Worm (Caenorhabditis elegans): ENCODE data around the gene nipa-1.

- no peak for TF ChIP-seq rnt-1 (tag; optimal IDR thresholded peaks at IDR 0.05)
- no peak for TF ChIP-seq efl-3 (GFP tag; optimal IDR thresholded peaks at IDR 0.05)
- no peak for TF ChIP-seq ztf-4 (tag; optimal IDR thresholded peaks at IDR 0.05)
- TF ChIP-seq vab-15 (tag; optimal IDR thresholded peaks at IDR 0.05), result no peak
- no peak for TF ChIP-seq nhr-77 (tag; optimal IDR thresholded peaks at IDR 0.05)
Measured at ce11 chrIII:3143657-3144056, 16.7 kb upstream of the nipa-1 start, which contains the start of gene C44B11.4.

Data from whole organism, L1 larva.